Worm (Caenorhabditis elegans) whole organism, L1 larva: ENCODE data around the gene R10D12.10.

Experiments
- C34B4.2 ChIP-seq: sonication (generic microtip); optimal IDR thresholded peaks from 2 replicates; lab custom pipeline; 2017; ENCODE audit warnings: mild to moderate bottlenecking, missing genetic modification characterization, missing compliant biosample characterization
- Y116A8C.19 ChIP-seq: sonication (generic microtip); optimal IDR thresholded peaks from 2 replicates; lab custom pipeline; 2016; ENCODE audit warnings: missing compliant biosample characterization, missing genetic modification characterization, borderline replicate concordance
- aha-1 ChIP-seq: fragments of 150-350 bp; optimal IDR thresholded peaks from 2 replicates; lab custom pipeline; 2014; ENCODE audit warnings: missing biosample characterization, missing genetic modification characterization
- aly-2 ChIP-seq: fragments of 150-350 bp; optimal IDR thresholded peaks from 2 replicates; lab custom pipeline; 2014; ENCODE audit warnings: missing biosample characterization, missing genetic modification characterization
- ama-1 ChIP-seq: fragments of 150-350 bp; optimal IDR thresholded peaks from 2 replicates; lab custom pipeline; 2014
- blmp-1 ChIP-seq: fragments of 150-350 bp; optimal IDR thresholded peaks from 2 replicates; lab custom pipeline; 2014; ENCODE audit warnings: missing biosample characterization, missing genetic modification characterization
- ceh-8 ChIP-seq: fragments of 200-800 bp; sonication (Bioruptor generic); optimal IDR thresholded peaks from 2 replicates; lab custom pipeline; 2018; ENCODE audit warnings: mild to moderate bottlenecking, missing genetic modification characterization, moderate library complexity, missing compliant biosample characterization
- ceh-90 ChIP-seq: sonication (generic microtip); optimal IDR thresholded peaks from 2 replicates; lab custom pipeline; 2016; ENCODE audit warnings: missing genetic modification characterization, missing compliant biosample characterization
- ces-1 ChIP-seq: fragments of 150-350 bp; optimal IDR thresholded peaks from 2 replicates; lab custom pipeline; 2014; ENCODE audit warnings: missing biosample characterization, missing genetic modification reagents, missing genetic modification characterization
- dpl-1 ChIP-seq, 3 experiments: fragments of 150-350 bp in 2 of 3; sonication (generic microtip) in 1 of 3; optimal IDR thresholded peaks; 2 replicates each; lab custom pipeline; 2014 to 2017; ENCODE audit warnings: missing biosample characterization in 3 of 3, missing genetic modification characterization in 3 of 3, missing genetic modification reagents in 3 of 3
- dsc-1 ChIP-seq: sonication (generic microtip); optimal IDR thresholded peaks from 2 replicates; lab custom pipeline; 2016; ENCODE audit warnings: mild to moderate bottlenecking, missing genetic modification characterization, missing compliant biosample characterization
- efl-1 ChIP-seq, 4 experiments: fragments of 150-350 bp; optimal IDR thresholded peaks in 3 of 4; peaks in 1 of 4; 1 replicate in 1 of 4; 2 replicates in 3 of 4; lab custom pipeline; 2014; ENCODE audit warnings: missing biosample characterization in 2 of 4, missing genetic modification characterization in 2 of 4, missing genetic modification reagents in 2 of 4
- egl-13 ChIP-seq: sonication (generic microtip); optimal IDR thresholded peaks from 2 replicates; lab custom pipeline; 2016; ENCODE audit warnings: missing genotype, missing genetic modification reagents, missing genetic modification characterization, missing compliant biosample characterization
- egl-27 ChIP-seq, 2 experiments: fragments of 150-350 bp in 1 of 2; sonication (generic microtip); optimal IDR thresholded peaks; 3 replicates each; lab custom pipeline; 2017 to 2018; ENCODE audit warnings: missing biosample characterization in 2 of 2, missing genetic modification characterization in 2 of 2, missing genetic modification reagents in 2 of 2
- elt-2 ChIP-seq: sonication (generic microtip); optimal IDR thresholded peaks from 2 replicates; lab custom pipeline; 2016; ENCODE audit warnings: missing genetic modification characterization, mild to moderate bottlenecking, inconsistent platforms, missing compliant biosample characterization, missing genetic modification reagents
- elt-3 ChIP-seq, 6 experiments: fragments of 150-350 bp in 1 of 6; sonication (generic microtip); optimal IDR thresholded peaks; 2 replicates each; lab custom pipeline; 2017 to 2018; ENCODE audit warnings: missing biosample characterization in 6 of 6, missing genetic modification characterization in 6 of 6, inconsistent platforms in 1 of 6
- ets-5 ChIP-seq: fragments of 200-800 bp; sonication (Bioruptor generic); IDR thresholded peaks from 2 replicates; pipeline ENCODE4 v1.3.6; 2022; ENCODE audit warnings: missing genetic modification characterization, missing compliant biosample characterization
- fkh-4 ChIP-seq: sonication (generic microtip); optimal IDR thresholded peaks from 2 replicates; lab custom pipeline; 2016; ENCODE audit warnings: missing compliant biosample characterization, missing genetic modification characterization, borderline replicate concordance
- fkh-8 ChIP-seq: sonication (generic microtip); optimal IDR thresholded peaks from 2 replicates; lab custom pipeline; 2016; ENCODE audit warnings: mild to moderate bottlenecking, missing genetic modification characterization, missing compliant biosample characterization
- fos-1 ChIP-seq: fragments of 150-350 bp; optimal IDR thresholded peaks from 2 replicates; lab custom pipeline; 2014; ENCODE audit warnings: missing biosample characterization, missing genetic modification characterization
- hlh-17 ChIP-seq: fragments of 200-800 bp; sonication (Bioruptor generic); optimal IDR thresholded peaks from 2 replicates; lab custom pipeline; 2018; ENCODE audit warnings: missing genetic modification characterization, mild to moderate bottlenecking, missing compliant biosample characterization, moderate library complexity, borderline replicate concordance
- hpl-2 ChIP-seq: fragments of 150-350 bp; optimal IDR thresholded peaks from 2 replicates; lab custom pipeline; 2014; ENCODE audit warnings: missing biosample characterization, missing genetic modification reagents, missing genetic modification characterization
- irx-1 ChIP-seq: sonication (generic microtip); optimal IDR thresholded peaks from 2 replicates; lab custom pipeline; 2016; ENCODE audit warnings: missing genetic modification characterization, missing compliant biosample characterization
- isw-1 ChIP-seq: fragments of 200-800 bp; sonication (Bioruptor generic); IDR thresholded peaks from 2 replicates; pipeline ENCODE4 v1.3.6; 2022; ENCODE audit warnings: missing genetic modification characterization, missing compliant biosample characterization
- jun-1 ChIP-seq: fragments of 150-350 bp; optimal IDR thresholded peaks from 2 replicates; lab custom pipeline; 2014; ENCODE audit warnings: missing biosample characterization, missing genetic modification reagents, missing genetic modification characterization
- lin-13 ChIP-seq: fragments of 150-350 bp; optimal IDR thresholded peaks from 2 replicates; lab custom pipeline; 2014; ENCODE audit warnings: missing biosample characterization, missing genetic modification reagents, missing genetic modification characterization
- lin-14 ChIP-seq: fragments of 200-800 bp; sonication (Bioruptor generic); optimal IDR thresholded peaks from 2 replicates; lab custom pipeline; 2018; ENCODE audit warnings: mild to moderate bottlenecking, missing genetic modification characterization, moderate library complexity, missing compliant biosample characterization
- lin-15B ChIP-seq: fragments of 150-350 bp; sonication (generic microtip); optimal IDR thresholded peaks from 3 replicates; lab custom pipeline; 2014; ENCODE audit warnings: missing biosample characterization, missing genetic modification characterization
- lin-35 ChIP-seq, 2 experiments: fragments of 150-350 bp; optimal IDR thresholded peaks; 2 replicates each; lab custom pipeline; 2014; ENCODE audit warnings: missing biosample characterization in 2 of 2, missing genetic modification characterization in 2 of 2, missing genetic modification reagents in 2 of 2
- lin-39 ChIP-seq: fragments of 150-350 bp; optimal IDR thresholded peaks from 2 replicates; lab custom pipeline; 2014; ENCODE audit warnings: missing biosample characterization, missing genetic modification reagents, missing genetic modification characterization
- mef-2 ChIP-seq: fragments of 150-350 bp; optimal IDR thresholded peaks from 2 replicates; lab custom pipeline; 2014; ENCODE audit warnings: missing biosample characterization, missing genetic modification characterization
- nhr-11 ChIP-seq: fragments of 150-350 bp; optimal IDR thresholded peaks from 2 replicates; lab custom pipeline; 2014; ENCODE audit warnings: missing biosample characterization, missing genetic modification characterization
- nhr-28 ChIP-seq: fragments of 150-350 bp; optimal IDR thresholded peaks from 2 replicates; lab custom pipeline; 2014; ENCODE audit warnings: missing biosample characterization, missing genetic modification characterization
- nhr-47 ChIP-seq: sonication (generic microtip); optimal IDR thresholded peaks from 2 replicates; lab custom pipeline; 2016; ENCODE audit warnings: mild to moderate bottlenecking, missing genetic modification characterization, moderate library complexity, missing compliant biosample characterization
- nhr-71 ChIP-seq: sonication (generic microtip); optimal IDR thresholded peaks from 2 replicates; lab custom pipeline; 2016; ENCODE audit warnings: mild to moderate bottlenecking, missing genetic modification characterization, moderate library complexity, missing compliant biosample characterization
- nhr-76 ChIP-seq: sonication (generic microtip); optimal IDR thresholded peaks from 2 replicates; lab custom pipeline; 2017; ENCODE audit warnings: missing biosample characterization, missing genetic modification characterization
- nhr-77 ChIP-seq: fragments of 150-350 bp; optimal IDR thresholded peaks from 2 replicates; lab custom pipeline; 2014; ENCODE audit warnings: missing biosample characterization, missing genetic modification characterization
- nhr-84 ChIP-seq: sonication (generic microtip); optimal IDR thresholded peaks from 2 replicates; lab custom pipeline; 2017; ENCODE audit warnings: missing biosample characterization, missing genetic modification characterization
- nhr-85 ChIP-seq: sonication (generic microtip); peaks from one replicate; lab custom pipeline; 2016; ENCODE audit warnings: missing genetic modification characterization, inconsistent platforms, missing compliant biosample characterization
- pag-3 ChIP-seq: sonication (generic microtip); optimal IDR thresholded peaks from 2 replicates; lab custom pipeline; 2017; ENCODE audit warnings: missing genetic modification characterization, mild to moderate bottlenecking, missing compliant biosample characterization, antibody characterized with exemption, borderline replicate concordance; ENCODE audit not compliant: insufficient read depth
- pqm-1 ChIP-seq: sonication (generic microtip); optimal IDR thresholded peaks from 3 replicates; lab custom pipeline; 2017; ENCODE audit warnings: missing biosample characterization, missing genetic modification characterization
- rnt-1 ChIP-seq: sonication (generic microtip); optimal IDR thresholded peaks from 2 replicates; lab custom pipeline; 2016; ENCODE audit warnings: mild to moderate bottlenecking, missing genetic modification characterization, moderate library complexity, missing compliant biosample characterization
- snpc-4 ChIP-seq: fragments of 150-350 bp; optimal IDR thresholded peaks from 2 replicates; lab custom pipeline; 2014; ENCODE audit warnings: missing biosample characterization, missing genetic modification characterization
- sup-37 ChIP-seq: fragments of 200-800 bp; sonication (Bioruptor generic); optimal IDR thresholded peaks from 2 replicates; lab custom pipeline; 2018; ENCODE audit warnings: mild to moderate bottlenecking, missing genetic modification characterization, missing compliant biosample characterization
- tlp-1 ChIP-seq: fragments of 150-350 bp; optimal IDR thresholded peaks from 2 replicates; lab custom pipeline; 2014; ENCODE audit warnings: missing biosample characterization, missing genetic modification characterization
- unc-130 ChIP-seq: fragments of 150-350 bp; optimal IDR thresholded peaks from 2 replicates; lab custom pipeline; 2017; ENCODE audit warnings: missing biosample characterization, missing genetic modification characterization, inconsistent platforms
- unc-98 ChIP-seq: fragments of 200-800 bp; sonication (Bioruptor generic); IDR thresholded peaks from 2 replicates; pipeline ENCODE4 v1.3.6; 2022; ENCODE audit warnings: missing genetic modification characterization, missing compliant biosample characterization
- vab-15 ChIP-seq: sonication (generic microtip); optimal IDR thresholded peaks from 2 replicates; lab custom pipeline; 2017; ENCODE audit warnings: missing genotype, mild to moderate bottlenecking, missing genetic modification characterization, missing compliant biosample characterization
- zip-4 ChIP-seq: fragments of 200-800 bp; sonication (Bioruptor generic); optimal IDR thresholded peaks from 2 replicates; lab custom pipeline; 2018; ENCODE audit warnings: mild to moderate bottlenecking, missing genetic modification characterization, moderate library complexity, missing compliant biosample characterization

Gene R10D12.10

ce11 chrV:13936850-13937249 lies 21.3 kb downstream of the R10D12.10 start, which contains the start of gene srw-145:
TSS of gene srw-145 (plus strand) at chrV:13937150.
- TF ChIP-seq nhr-84 (tag; lab: Kevin White, UChicago), result no peak
- TF ChIP-seq fkh-8 (tag; lab: Kevin White, UChicago), result peak; percentile 45
- no peak for TF ChIP-seq Y116A8C.19 (tag; lab: Kevin White, UChicago)
- TF ChIP-seq nhr-71 (tag; lab: Kevin White, UChicago), result peak; percentile 48
- no peak for TF ChIP-seq unc-98 (GFP tag; lab: Robert Waterston, UW)
- TF ChIP-seq tlp-1 (tag; lab: Kevin White, UChicago), result no peak
- TF ChIP-seq nhr-47, result peak; percentile 44
- no peak for TF ChIP-seq hpl-2 (GFP tag; lab: Kevin White, UChicago)
- no peak for TF ChIP-seq hlh-17 (GFP tag; lab: Kevin White, UChicago)
- TF ChIP-seq nhr-77 (tag; lab: Kevin White, UChicago), result no peak
- no peak for TF ChIP-seq aha-1
- no peak for TF ChIP-seq egl-27 (tag; optimal IDR thresholded peaks at IDR 0.05; lab: Kevin White, UChicago)
- no peak for TF ChIP-seq pag-3 (tag; lab: Kevin White, UChicago)
- TF ChIP-seq nhr-11 (tag; lab: Kevin White, UChicago), result peak; percentile 31
- TF ChIP-seq dpl-1 (GFP tag; optimal IDR thresholded peaks at IDR 0.05; lab: Kevin White, UChicago), result no peak
- no peak for TF ChIP-seq lin-39 (tag; lab: Kevin White, UChicago)
- TF ChIP-seq, all 84 proteins: peak for 4

- no peak for TF ChIP-seq Y116A8C.19 (tag; lab: Kevin White, UChicago)
- no peak for TF ChIP-seq isw-1 (GFP tag; lab: Robert Waterston, UW)
- no peak for TF ChIP-seq hpl-2 (GFP tag; lab: Kevin White, UChicago)
- no peak for TF ChIP-seq nhr-84 (tag; lab: Kevin White, UChicago)
- no peak for TF ChIP-seq egl-13 (tag; lab: Kevin White, UChicago)
- TF ChIP-seq lin-35 (GFP tag; optimal IDR thresholded peaks at IDR 0.05; lab: Kevin White, UChicago), result peak in 1 of 2 experiments; percentile 11
- no peak for TF ChIP-seq ets-5
- TF ChIP-seq lin-13 (GFP tag; lab: Kevin White, UChicago), result no peak
- TF ChIP-seq rnt-1 (tag; lab: Kevin White, UChicago), result no peak
- TF ChIP-seq dsc-1 (tag; lab: Kevin White, UChicago), result no peak
- no peak for TF ChIP-seq irx-1 (tag; lab: Kevin White, UChicago)
- TF ChIP-seq efl-1 (optimal IDR thresholded peaks at IDR 0.05; lab: Kevin White, UChicago), result no peak
- TF ChIP-seq efl-1 (GFP tag; optimal IDR thresholded peaks at IDR 0.05 in 1 of 2; lab: Kevin White, UChicago), result no peak
- no peak for TF ChIP-seq lin-39 (tag; lab: Kevin White, UChicago)
- TF ChIP-seq vab-15 (tag; lab: Kevin White, UChicago), result no peak
- no peak for TF ChIP-seq C34B4.2 (tag; lab: Kevin White, UChicago)
- no peak for TF ChIP-seq fkh-4 (tag; lab: Kevin White, UChicago)
- no peak for TF ChIP-seq nhr-28 (tag; lab: Kevin White, UChicago)
- no peak for TF ChIP-seq pqm-1 (tag; lab: Kevin White, UChicago)
- no peak for TF ChIP-seq snpc-4 (tag; lab: Kevin White, UChicago)
- no peak for TF ChIP-seq fkh-8 (tag; lab: Kevin White, UChicago)
- no peak for TF ChIP-seq unc-98 (GFP tag; lab: Robert Waterston, UW)
- TF ChIP-seq elt-2 (tag; lab: Kevin White, UChicago), result no peak
- no peak for TF ChIP-seq fos-1 (tag; lab: Kevin White, UChicago)
- TF ChIP-seq unc-130, result no peak
- peak in 2 of 6 experiments; percentile 25 to 31 for TF ChIP-seq elt-3 (tag; optimal IDR thresholded peaks at IDR 0.05; lab: Kevin White, UChicago)
- TF ChIP-seq blmp-1 (tag; lab: Kevin White, UChicago), result peak; percentile 19
- TF ChIP-seq egl-27 (tag; optimal IDR thresholded peaks at IDR 0.05; lab: Kevin White, UChicago), result no peak
- no peak for TF ChIP-seq ces-1 (GFP tag; lab: Kevin White, UChicago)
- TF ChIP-seq mef-2 (tag; lab: Kevin White, UChicago), result no peak
- TF ChIP-seq nhr-71 (tag; lab: Kevin White, UChicago), result peak; percentile 1
- no peak for TF ChIP-seq ceh-8 (GFP tag; lab: Kevin White, UChicago)
- no peak for TF ChIP-seq lin-14 (GFP tag; lab: Kevin White, UChicago)
- no peak for TF ChIP-seq nhr-47
- TF ChIP-seq jun-1 (tag; lab: Kevin White, UChicago), result no peak
- TF ChIP-seq nhr-11 (tag; lab: Kevin White, UChicago), result no peak
- no peak for TF ChIP-seq sup-37
- no peak for TF ChIP-seq lin-15B (tag; lab: Kevin White, UChicago)
- no peak for TF ChIP-seq ceh-90 (tag; lab: Kevin White, UChicago)
- no peak for TF ChIP-seq ama-1
- peak; percentile 77 for TF ChIP-seq nhr-85 (tag; lab: Kevin White, UChicago)
- no peak for TF ChIP-seq nhr-76
- no peak for TF ChIP-seq aly-2 (tag; lab: Kevin White, UChicago)
- no peak for TF ChIP-seq zip-4 (GFP tag; lab: Kevin White, UChicago)
These were observed 22.1 kb downstream of the R10D12.10 start for ce11 chrV:13936052-13936451.
